Fruit fly (Drosophila melanogaster): ENCODE measurements around the gene CG32988.

The CG32988 gene

DNA sequence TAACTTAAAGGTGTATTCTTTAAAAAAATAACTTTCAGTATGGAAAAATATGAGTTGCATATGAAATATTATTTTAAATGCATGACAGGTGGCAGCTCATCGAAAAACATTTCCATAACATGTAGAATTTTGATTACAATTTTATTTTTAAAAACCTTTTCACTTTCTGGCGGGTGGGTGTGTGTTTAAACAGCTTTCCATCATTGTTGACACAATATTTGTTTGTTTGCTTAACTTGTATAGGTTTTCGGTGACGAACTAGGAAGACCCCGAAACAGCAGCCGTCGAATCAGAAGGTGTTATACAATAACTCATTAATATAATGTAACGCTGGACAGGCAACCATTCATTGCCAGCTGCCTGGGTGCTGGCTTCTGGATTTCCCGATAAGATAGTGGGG lies 4.8 kb upstream of the CG32988 start (continued):
- TF ChIP-seq NC2α (GFP tag; optimal IDR thresholded peaks at IDR 0.05) (no peak), chinmo (GFP tag; IDR thresholded peaks at IDR 0.05; ENCODE audit: partially characterized antibody) (no peak), CG6175 (GFP tag; IDR thresholded peaks at IDR 0.05) (no peak), CG17361 (GFP tag; IDR thresholded peaks at IDR 0.05) (no peak), her (GFP tag; optimal IDR thresholded peaks at IDR 0.05) (no peak), corto (GFP tag; optimal IDR thresholded peaks at IDR 0.05) (no peak), pb (GFP tag; optimal IDR thresholded peaks at IDR 0.05) (no peak), Camta (GFP tag; optimal IDR thresholded peaks at IDR 0.05) (no peak), CG3995 (GFP tag; optimal IDR thresholded peaks at IDR 0.05) (no peak), scrt (GFP tag; optimal IDR thresholded peaks at IDR 0.05) (no peak), ewg (GFP tag; optimal IDR thresholded peaks at IDR 0.05) (no peak), nau (GFP tag; optimal IDR thresholded peaks at IDR 0.05) (peak; percentile 11), GATAe (GFP tag; conservative IDR thresholded peaks at IDR 0.05) (no peak), odd (GFP tag; optimal IDR thresholded peaks at IDR 0.05) (no peak), Atf-2 (GFP tag; optimal IDR thresholded peaks at IDR 0.05) (no peak), CG18262 (tag; optimal IDR thresholded peaks at IDR 0.05) (no peak), CG6689 (GFP tag; IDR thresholded peaks at IDR 0.05) (no peak), Oaz (GFP tag; IDR thresholded peaks at IDR 0.05) (no peak), CG8924 (tag; optimal IDR thresholded peaks at IDR 0.05) (no peak), CG8944 (GFP tag; optimal IDR thresholded peaks at IDR 0.05) (no peak), shn (GFP tag; optimal IDR thresholded peaks at IDR 0.05) (no peak), Hr51 (GFP tag; optimal IDR thresholded peaks at IDR 0.05) (no peak), Usf (GFP tag; optimal IDR thresholded peaks at IDR 0.05) (no peak), unpg (GFP tag; optimal IDR thresholded peaks at IDR 0.05) (peak; percentile 46), Deaf1 (tag; optimal IDR thresholded peaks at IDR 0.05) (no peak), twi (tag; optimal IDR thresholded peaks at IDR 0.05) (peak; percentile 6), dimm (GFP tag; IDR thresholded peaks at IDR 0.05) (no peak), Xbp1 (GFP tag; optimal IDR thresholded peaks at IDR 0.05) (no peak), Fer2 (tag; optimal IDR thresholded peaks at IDR 0.05) (no peak), Ptx1 (GFP tag; IDR thresholded peaks at IDR 0.05) (no peak), Mrtf (GFP tag; IDR thresholded peaks at IDR 0.05) (no peak), D19A (tag; optimal IDR thresholded peaks at IDR 0.05) (no peak), Awh (GFP tag; IDR thresholded peaks at IDR 0.05) (peak; percentile 49; the same call in 1 of the 2 replicates), Doc2 (GFP tag; IDR thresholded peaks at IDR 0.05) (no peak), ems (GFP tag; optimal IDR thresholded peaks at IDR 0.05) (no peak), CG7271 (tag; optimal IDR thresholded peaks at IDR 0.05) (no peak), B-H2 (GFP tag; optimal IDR thresholded peaks at IDR 0.05) (no peak), CG11695 (GFP tag; IDR thresholded peaks at IDR 0.05) (no peak), usp (GFP tag; optimal IDR thresholded peaks at IDR 0.05) (no peak), prd (optimal IDR thresholded peaks at IDR 0.05) (no peak), prd (GFP tag; IDR thresholded peaks at IDR 0.05) (no peak), CG3838 (GFP tag; optimal IDR thresholded peaks at IDR 0.05) (no peak), p53 (GFP tag; optimal IDR thresholded peaks at IDR 0.05) (no peak), CG12391 (tag; optimal IDR thresholded peaks at IDR 0.05) (no peak), lab (GFP tag; optimal IDR thresholded peaks at IDR 0.05) (peak; percentile 71), NK7.1 (GFP tag; optimal IDR thresholded peaks at IDR 0.05) (no peak), E2f1 (GFP tag; IDR thresholded peaks at IDR 0.05) (no peak), stwl (tag; optimal IDR thresholded peaks at IDR 0.05) (no peak), CG5245 (GFP tag; optimal IDR thresholded peaks at IDR 0.05) (no peak), CG1832 (GFP tag; optimal IDR thresholded peaks at IDR 0.05) (no peak), run (tag; optimal IDR thresholded peaks at IDR 0.05) (no peak), Mes4 (GFP tag; optimal IDR thresholded peaks at IDR 0.05) (no peak), Xrp1 (GFP tag; IDR thresholded peaks at IDR 0.05) (peak; percentile 51)
